Worm (Caenorhabditis elegans): ENCODE data around the gene clc-5.

DNA sequence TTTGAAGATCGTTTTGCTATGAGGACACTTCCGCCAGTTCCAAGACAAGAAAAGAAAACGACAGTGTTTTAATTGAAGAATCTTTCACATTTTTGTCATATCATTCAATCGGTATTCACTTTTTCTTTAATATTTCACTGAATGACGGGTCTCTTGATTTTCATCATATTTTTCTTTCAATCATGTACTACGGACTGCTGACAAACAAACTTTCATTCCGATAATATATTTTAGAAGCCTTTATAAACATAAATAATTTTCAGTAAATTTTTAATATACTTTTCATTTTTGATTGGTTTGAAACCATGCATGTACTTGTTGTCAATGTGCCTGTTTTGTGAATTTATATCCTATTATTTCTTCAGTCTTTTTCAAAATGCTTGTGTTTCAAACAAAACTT, at the start of gene clc-5:
- TF ChIP-seq dve-1 (tag; optimal IDR thresholded peaks at IDR 0.05) (no peak), sox-4 (tag; optimal IDR thresholded peaks at IDR 0.05) (no peak), unc-55 (GFP tag; optimal IDR thresholded peaks at IDR 0.05) (no peak), F13H6.1 (tag; optimal IDR thresholded peaks at IDR 0.05) (no peak), ceh-24 (tag; optimal IDR thresholded peaks at IDR 0.05) (no peak), odd-2 (tag; optimal IDR thresholded peaks at IDR 0.05) (no peak), ama-1 (optimal IDR thresholded peaks at IDR 0.05) (no peak)
